Worm (Caenorhabditis elegans) whole organism, early embryonic: ENCODE data around the gene Y38H6A.3.

Experiments used
- B0310.2 ChIP-seq: sonication (generic microtip); optimal IDR thresholded peaks from 2 replicates; lab custom pipeline; 2016; ENCODE audit warnings: mild to moderate bottlenecking, missing genetic modification characterization, missing compliant biosample characterization
- aly-1 ChIP-seq: sonication (generic microtip); optimal IDR thresholded peaks from 2 replicates; lab custom pipeline; 2016; ENCODE audit warnings: missing genetic modification characterization, missing compliant biosample characterization
- ama-1 ChIP-seq: fragments of 150-350 bp; optimal IDR thresholded peaks from 2 replicates; lab custom pipeline; 2014
- ceh-36 ChIP-seq: sonication (generic microtip); optimal IDR thresholded peaks from 2 replicates; lab custom pipeline; 2016; ENCODE audit warnings: missing genetic modification characterization, inconsistent platforms, missing compliant biosample characterization
- ets-7 ChIP-seq: sonication (generic microtip); optimal IDR thresholded peaks from 2 replicates; lab custom pipeline; 2016; ENCODE audit warnings: missing genotype, missing genetic modification characterization, missing compliant biosample characterization
- flt-1 ChIP-seq: fragments of 200-800 bp; sonication (Bioruptor generic); IDR thresholded peaks from 2 replicates; pipeline ENCODE4 v1.3.6; 2022; ENCODE audit warnings: missing genetic modification characterization, missing compliant biosample characterization
- hmg-4 ChIP-seq: fragments of 200-800 bp; sonication (Bioruptor generic); optimal IDR thresholded peaks from 2 replicates; lab custom pipeline; 2018; ENCODE audit warnings: mild to moderate bottlenecking, missing genetic modification characterization, missing compliant biosample characterization
- pes-1 ChIP-seq: fragments of 200-800 bp; sonication (Bioruptor generic); IDR thresholded peaks from 2 replicates; pipeline ENCODE4 v1.3.6; 2022; ENCODE audit warnings: missing genetic modification reagents, missing genetic modification characterization, missing compliant biosample characterization
- scrt-1 ChIP-seq: fragments of 200-800 bp; sonication (Bioruptor generic); IDR thresholded peaks from 2 replicates; pipeline ENCODE4 v1.3.6; 2022; ENCODE audit warnings: missing genetic modification characterization, missing compliant biosample characterization
- tbx-37 ChIP-seq: fragments of 200-800 bp; sonication (Bioruptor generic); conservative IDR thresholded peaks from 2 replicates; pipeline ENCODE4 v1.3.6; 2022; ENCODE audit warnings: missing genetic modification reagents, missing genetic modification characterization, missing compliant biosample characterization

- TF ChIP-seq pes-1 (GFP tag; lab: Robert Waterston, UW) (no peak), ama-1 (no peak), tbx-37 (GFP tag; lab: Robert Waterston, UW) (no peak), B0310.2 (tag; lab: Kevin White, UChicago) (no peak), aly-1 (tag; lab: Kevin White, UChicago) (no peak), flt-1 (GFP tag; lab: Robert Waterston, UW) (no peak), ceh-36 (tag; lab: Kevin White, UChicago) (no peak), ets-7 (tag; lab: Kevin White, UChicago) (no peak), scrt-1 (no peak), hmg-4 (GFP tag; lab: Kevin White, UChicago) (no peak)
Observed at ce11 chrV:20356472-20356871, 11.5 kb downstream of the Y38H6A.3 start, which contains the start of gene grd-11.
